Worm (Caenorhabditis elegans) whole organism, L4 larva: Measurements from ENCODE around the gene rcan-1.

Source experiments
- ZK337.2 ChIP-seq: fragments of 200-800 bp; sonication (Bioruptor generic); IDR thresholded peaks from 2 replicates; pipeline ENCODE4 v1.3.6; 2022; ENCODE audit warnings: missing genetic modification reagents, missing genetic modification characterization, missing compliant biosample characterization
- ceh-28 ChIP-seq: fragments of 150-350 bp; optimal IDR thresholded peaks from 2 replicates; lab custom pipeline; 2014; ENCODE audit warnings: missing biosample characterization, missing genetic modification reagents, missing genetic modification characterization
- ctbp-1 ChIP-seq: fragments of 200-800 bp; sonication (Bioruptor generic); IDR thresholded peaks from 2 replicates; pipeline ENCODE4 v1.3.6; 2022; ENCODE audit warnings: missing genetic modification reagents, missing genetic modification characterization, missing compliant biosample characterization
- lin-13 ChIP-seq: fragments of 150-350 bp; optimal IDR thresholded peaks from 2 replicates; lab custom pipeline; 2014; ENCODE audit warnings: missing biosample characterization, missing genetic modification reagents, missing genetic modification characterization
- lin-15B ChIP-seq: fragments of 150-350 bp; sonication (generic microtip); optimal IDR thresholded peaks from 3 replicates; lab custom pipeline; 2014; ENCODE audit warnings: missing biosample characterization, missing genetic modification characterization
- lin-38 ChIP-seq: fragments of 200-800 bp; sonication (Bioruptor generic); IDR thresholded peaks from 2 replicates; pipeline ENCODE4 v1.3.6; 2022; ENCODE audit warnings: missing genetic modification reagents, missing genetic modification characterization, missing compliant biosample characterization
- lin-39 ChIP-seq: fragments of 150-350 bp; optimal IDR thresholded peaks from 2 replicates; lab custom pipeline; 2014; ENCODE audit warnings: missing biosample characterization, missing genetic modification reagents, missing genetic modification characterization
- nhr-237 ChIP-seq: sonication (generic microtip); optimal IDR thresholded peaks from 2 replicates; lab custom pipeline; 2017; ENCODE audit warnings: missing biosample characterization, missing genetic modification characterization
- nhr-42 ChIP-seq: fragments of 200-800 bp; sonication (Bioruptor generic); IDR thresholded peaks from 2 replicates; pipeline ENCODE4 v1.3.6; 2022; ENCODE audit warnings: missing genetic modification characterization, missing compliant biosample characterization
- nhr-6 ChIP-seq: fragments of 150-350 bp; optimal IDR thresholded peaks from 2 replicates; lab custom pipeline; 2014; ENCODE audit warnings: missing biosample characterization, missing genetic modification characterization
- tag-97 ChIP-seq: fragments of 200-800 bp; sonication (Bioruptor generic); IDR thresholded peaks from 2 replicates; pipeline ENCODE4 v1.3.6; 2022; ENCODE audit warnings: missing genetic modification characterization, missing compliant biosample characterization
- zag-1 ChIP-seq: fragments of 150-350 bp; optimal IDR thresholded peaks from 2 replicates; lab custom pipeline; 2014; ENCODE audit warnings: missing biosample characterization, missing genetic modification characterization
- ztf-11 ChIP-seq: fragments of 150-350 bp; optimal IDR thresholded peaks from 2 replicates; lab custom pipeline; 2014; ENCODE audit warnings: missing biosample characterization, missing genetic modification characterization

ce11 chrIII:5719105-5719831 lies 35.4 kb upstream of the rcan-1 start:
- TF ChIP-seq tag-97 (GFP tag; lab: Robert Waterston, UW) = no peak
- TF ChIP-seq lin-38 = no peak
- TF ChIP-seq ztf-11 (tag; lab: Kevin White, UChicago) = no peak
- no peak for TF ChIP-seq ceh-28
- no peak for TF ChIP-seq lin-39 (tag; lab: Kevin White, UChicago)
- TF ChIP-seq nhr-237 (tag; lab: Kevin White, UChicago) = no peak
- no peak for TF ChIP-seq ctbp-1 (GFP tag; lab: Robert Waterston, UW)
- no peak for TF ChIP-seq nhr-42 (GFP tag; lab: Robert Waterston, UW)
- TF ChIP-seq lin-13 (GFP tag; lab: Kevin White, UChicago) = no peak
- TF ChIP-seq ZK337.2 (GFP tag; lab: Robert Waterston, UW) = no peak
- no peak for TF ChIP-seq lin-15B (tag; lab: Kevin White, UChicago)
- no peak for TF ChIP-seq zag-1 (tag; lab: Kevin White, UChicago)
- no peak for TF ChIP-seq nhr-6 (tag; lab: Kevin White, UChicago)
